Fruit fly (Drosophila melanogaster) whole organism, embryonic: Measurements from ENCODE around the gene CG9270.

Source experiments
- Adf1 ChIP-seq: fragments of 200-800 bp; sonication (Bioruptor generic); IDR thresholded peaks from 2 replicates; pipeline ENCODE4 v1.3.6; 2022; ENCODE audit warnings: missing biosample characterization, missing genetic modification characterization
- Antp ChIP-seq: fragments of 200-800 bp; sonication (Bioruptor generic); optimal IDR thresholded peaks from 3 replicates; lab custom pipeline; 2016; ENCODE audit warnings: missing biosample characterization, missing genetic modification characterization
- Bgb ChIP-seq: fragments of 200-800 bp; sonication (Bioruptor generic); IDR thresholded peaks from 2 replicates; pipeline ENCODE4 v1.3.6; 2022; ENCODE audit warnings: missing biosample characterization, missing genetic modification characterization; ENCODE audit not compliant: partially characterized antibody
- Blimp-1 ChIP-seq: fragments of 200-800 bp; sonication (Bioruptor generic); optimal IDR thresholded peaks from 3 replicates; lab custom pipeline; 2018; ENCODE audit warnings: missing biosample characterization, missing genetic modification characterization, mild to moderate bottlenecking, moderate library complexity, missing genetic modification reagents
- CG10462 ChIP-seq: fragments of 200-800 bp; sonication (Bioruptor generic); optimal IDR thresholded peaks from 2 replicates; lab custom pipeline; 2016; ENCODE audit warnings: missing biosample characterization, missing genetic modification characterization
- CG12744 ChIP-seq: fragments of 200-800 bp; sonication (Bioruptor generic); optimal IDR thresholded peaks from 2 replicates; lab custom pipeline; 2016; ENCODE audit warnings: missing biosample characterization, missing genetic modification characterization
- CG13775 ChIP-seq: fragments of 200-800 bp; sonication (Bioruptor generic); optimal IDR thresholded peaks from 3 replicates; lab custom pipeline; 2017; ENCODE audit warnings: missing biosample characterization, mild to moderate bottlenecking, missing genetic modification characterization
- CG15696 ChIP-seq: fragments of 200-800 bp; sonication (Bioruptor generic); optimal IDR thresholded peaks from 2 replicates; lab custom pipeline; 2019; ENCODE audit warnings: missing biosample characterization, mild to moderate bottlenecking, missing genetic modification characterization, moderate library complexity
- CG17829 ChIP-seq: fragments of 200-800 bp; optimal IDR thresholded peaks from 2 replicates; lab custom pipeline; 2019; ENCODE audit warnings: missing biosample characterization, mild to moderate bottlenecking, missing genetic modification characterization, moderate library complexity
- CG18476 ChIP-seq: fragments of 200-800 bp; sonication (Bioruptor generic); optimal IDR thresholded peaks from 2 replicates; lab custom pipeline; 2016; ENCODE audit warnings: missing biosample characterization, mild to moderate bottlenecking, missing genetic modification characterization
- CG2116 ChIP-seq: fragments of 200-800 bp; sonication (Bioruptor generic); optimal IDR thresholded peaks from 3 replicates; lab custom pipeline; 2018; ENCODE audit warnings: missing biosample characterization, mild to moderate bottlenecking, missing genetic modification characterization
- CG2875 ChIP-seq: fragments of 200-800 bp; sonication (Bioruptor generic); optimal IDR thresholded peaks from 2 replicates; lab custom pipeline; 2017; ENCODE audit warnings: missing biosample characterization, mild to moderate bottlenecking, missing genetic modification characterization, missing genetic modification reagents
- CG3281 ChIP-seq: fragments of 200-800 bp; sonication (Bioruptor generic); optimal IDR thresholded peaks from 3 replicates; lab custom pipeline; 2017; ENCODE audit warnings: missing biosample characterization, mild to moderate bottlenecking, missing genetic modification characterization
- CG34376 ChIP-seq: fragments of 200-800 bp; sonication (Bioruptor generic); optimal IDR thresholded peaks from 2 replicates; lab custom pipeline; 2018; ENCODE audit warnings: missing biosample characterization, mild to moderate bottlenecking, missing genetic modification characterization
- CG6765 ChIP-seq: fragments of 200-800 bp; sonication (Bioruptor generic); optimal IDR thresholded peaks from 3 replicates; lab custom pipeline; 2017; ENCODE audit warnings: missing biosample characterization, mild to moderate bottlenecking, missing genetic modification characterization
- CG7271 ChIP-seq: fragments of 200-800 bp; sonication (Bioruptor generic); optimal IDR thresholded peaks from 2 replicates; lab custom pipeline; 2018; ENCODE audit warnings: missing biosample characterization, mild to moderate bottlenecking, missing genetic modification characterization, moderate library complexity
- CG8388 ChIP-seq: fragments of 200-800 bp; sonication (Bioruptor generic); optimal IDR thresholded peaks from 2 replicates; lab custom pipeline; 2019; ENCODE audit warnings: missing biosample characterization, mild to moderate bottlenecking, missing genetic modification characterization, moderate library complexity
- CG9727 ChIP-seq: fragments of 200-800 bp; sonication (Bioruptor generic); optimal IDR thresholded peaks from 3 replicates; lab custom pipeline; 2017; ENCODE audit warnings: missing biosample characterization, mild to moderate bottlenecking, missing genetic modification characterization
- Dfd ChIP-seq, 2 experiments: fragments of >200 bp; optimal IDR thresholded peaks; 2 replicates each; lab custom pipeline; 2017; ENCODE audit warnings: missing biosample characterization in 2 of 2, missing genetic modification characterization in 2 of 2
- E2f2 ChIP-seq: fragments of 200-800 bp; sonication (Bioruptor generic); IDR thresholded peaks from 2 replicates; pipeline ENCODE4 v1.3.6; 2022; ENCODE audit warnings: missing biosample characterization, missing genetic modification characterization
- Fer2 ChIP-seq: fragments of 200-800 bp; sonication (Bioruptor generic); optimal IDR thresholded peaks from 2 replicates; lab custom pipeline; 2018; ENCODE audit warnings: missing biosample characterization, mild to moderate bottlenecking, missing genetic modification characterization, moderate library complexity
- HLHmδ ChIP-seq: fragments of 200-800 bp; sonication (Bioruptor generic); optimal IDR thresholded peaks from 2 replicates; lab custom pipeline; 2018; ENCODE audit warnings: missing biosample characterization, mild to moderate bottlenecking, missing genetic modification characterization, moderate library complexity
- Hmx ChIP-seq: fragments of 200-800 bp; sonication (Bioruptor generic); optimal IDR thresholded peaks from 2 replicates; lab custom pipeline; 2016; ENCODE audit warnings: missing biosample characterization, missing genetic modification characterization
- Mad ChIP-seq: fragments of 200-800 bp; sonication (Bioruptor generic); optimal IDR thresholded peaks from 2 replicates; lab custom pipeline; 2016; ENCODE audit warnings: missing biosample characterization, missing genetic modification characterization
- Mes4 ChIP-seq: fragments of 200-800 bp; sonication (Bioruptor generic); optimal IDR thresholded peaks from 2 replicates; lab custom pipeline; 2016; ENCODE audit warnings: missing biosample characterization, missing genetic modification characterization
- Nf-YB ChIP-seq: fragments of 200-800 bp; sonication (Bioruptor generic); optimal IDR thresholded peaks from 3 replicates; lab custom pipeline; 2019; ENCODE audit warnings: missing biosample characterization, mild to moderate bottlenecking, missing genetic modification characterization, moderate library complexity
- Ptx1 ChIP-seq: fragments of 200-800 bp; sonication (Bioruptor generic); IDR thresholded peaks from 2 replicates; pipeline ENCODE4 v1.3.6; 2022; ENCODE audit warnings: missing biosample characterization, missing genetic modification characterization
- Ravus ChIP-seq: fragments of 200-800 bp; sonication (Bioruptor generic); IDR thresholded peaks from 2 replicates; pipeline ENCODE4 v1.3.6; 2022; ENCODE audit warnings: missing biosample characterization, missing genetic modification characterization
- Usf ChIP-seq: fragments of 200-800 bp; sonication (Bioruptor generic); optimal IDR thresholded peaks from 2 replicates; lab custom pipeline; 2017; ENCODE audit warnings: missing genotype, missing biosample characterization, missing genetic modification characterization
- YL-1 ChIP-seq: fragments of 200-800 bp; sonication (Bioruptor generic); optimal IDR thresholded peaks from 3 replicates; lab custom pipeline; 2017; ENCODE audit warnings: missing biosample characterization, mild to moderate bottlenecking, missing genetic modification characterization
- crp ChIP-seq, 2 experiments: fragments of 200-800 bp; sonication (Bioruptor generic); optimal IDR thresholded peaks; 2 replicates in 1 of 2; 3 replicates in 1 of 2; lab custom pipeline; 2017; ENCODE audit warnings: missing biosample characterization in 2 of 2, missing genetic modification characterization in 2 of 2, mild to moderate bottlenecking in 1 of 2, moderate library complexity in 1 of 2
- eve ChIP-seq, 2 experiments: fragments of >200 bp; optimal IDR thresholded peaks; 2 replicates each; lab custom pipeline; 2017; ENCODE audit warnings: missing biosample characterization in 2 of 2, missing genetic modification characterization in 2 of 2
- ham ChIP-seq: fragments of 200-800 bp; sonication (Bioruptor generic); IDR thresholded peaks from 2 replicates; pipeline ENCODE4 v1.3.6; 2022; ENCODE audit warnings: missing biosample characterization, missing genetic modification characterization
- hbn ChIP-seq: fragments of 200-800 bp; sonication (Bioruptor generic); IDR thresholded peaks from 2 replicates; pipeline ENCODE4 v1.3.6; 2022; ENCODE audit warnings: missing biosample characterization, missing genetic modification characterization; ENCODE audit not compliant: partially characterized antibody
- ind ChIP-seq: fragments of 200-800 bp; sonication (Bioruptor generic); optimal IDR thresholded peaks from 3 replicates; lab custom pipeline; 2016; ENCODE audit warnings: missing biosample characterization, missing genetic modification characterization
- jing ChIP-seq: fragments of 200-800 bp; sonication (Bioruptor generic); optimal IDR thresholded peaks from 2 replicates; lab custom pipeline; 2018; ENCODE audit warnings: missing biosample characterization, mild to moderate bottlenecking, missing genetic modification characterization
- lab ChIP-seq: fragments of 200-800 bp; sonication (Bioruptor generic); optimal IDR thresholded peaks from 3 replicates; lab custom pipeline; 2017; ENCODE audit warnings: missing biosample characterization, missing genetic modification characterization, mild to moderate bottlenecking, moderate library complexity, missing genetic modification reagents
- pfk ChIP-seq: fragments of 200-800 bp; sonication (Bioruptor generic); optimal IDR thresholded peaks from 2 replicates; lab custom pipeline; 2018; ENCODE audit warnings: missing biosample characterization, mild to moderate bottlenecking, missing genetic modification characterization, moderate library complexity
- ro ChIP-seq: fragments of 200-800 bp; sonication (Bioruptor generic); IDR thresholded peaks from 2 replicates; pipeline ENCODE4 v1.3.6; 2022; ENCODE audit warnings: missing biosample characterization, missing genetic modification characterization
- schlank ChIP-seq: fragments of 200-800 bp; sonication (Bioruptor generic); optimal IDR thresholded peaks from 2 replicates; lab custom pipeline; 2018; ENCODE audit warnings: missing biosample characterization, mild to moderate bottlenecking, missing genetic modification characterization
- scrt ChIP-seq: fragments of 200-800 bp; sonication (Bioruptor generic); optimal IDR thresholded peaks from 2 replicates; lab custom pipeline; 2018; ENCODE audit warnings: missing biosample characterization, mild to moderate bottlenecking, missing genetic modification characterization, moderate library complexity
- sima ChIP-seq: fragments of 200-800 bp; sonication (Bioruptor generic); optimal IDR thresholded peaks from 2 replicates; lab custom pipeline; 2016; ENCODE audit warnings: missing biosample characterization, missing genetic modification characterization
- sisA ChIP-seq: fragments of 200-800 bp; sonication (Bioruptor generic); IDR thresholded peaks from 2 replicates; pipeline ENCODE4 v1.3.6; 2022; ENCODE audit warnings: missing biosample characterization, missing genetic modification characterization
- sqz ChIP-seq: fragments of 200-800 bp; sonication (Bioruptor generic); optimal IDR thresholded peaks from 3 replicates; lab custom pipeline; 2018; ENCODE audit warnings: missing biosample characterization, mild to moderate bottlenecking, missing genetic modification characterization
- sr ChIP-seq: fragments of 200-800 bp; sonication (Bioruptor generic); IDR thresholded peaks from 3 replicates; pipeline ENCODE4 v1.3.6; 2022; ENCODE audit warnings: missing biosample characterization, missing genetic modification characterization
- tup ChIP-seq: fragments of 200-800 bp; sonication (Bioruptor generic); optimal IDR thresholded peaks from 2 replicates; lab custom pipeline; 2016; ENCODE audit warnings: missing biosample characterization, mild to moderate bottlenecking, missing genetic modification characterization, moderate library complexity
- unc-4 ChIP-seq: fragments of 200-800 bp; sonication (Bioruptor generic); IDR thresholded peaks from 2 replicates; pipeline ENCODE4 v1.3.6; 2022; ENCODE audit warnings: missing biosample characterization, missing genetic modification characterization; ENCODE audit not compliant: partially characterized antibody
- zen2 ChIP-seq: fragments of 200-800 bp; sonication (Bioruptor generic); IDR thresholded peaks from 3 replicates; pipeline ENCODE4 v1.3.6; 2022; ENCODE audit warnings: missing biosample characterization, missing genetic modification characterization; ENCODE audit not compliant: partially characterized antibody
- zfh1 ChIP-seq: fragments of 200-800 bp; sonication (Bioruptor generic); IDR thresholded peaks from 3 replicates; pipeline ENCODE4 v1.3.6; 2022; ENCODE audit warnings: missing biosample characterization, missing genetic modification characterization

Gene CG9270

DNA sequence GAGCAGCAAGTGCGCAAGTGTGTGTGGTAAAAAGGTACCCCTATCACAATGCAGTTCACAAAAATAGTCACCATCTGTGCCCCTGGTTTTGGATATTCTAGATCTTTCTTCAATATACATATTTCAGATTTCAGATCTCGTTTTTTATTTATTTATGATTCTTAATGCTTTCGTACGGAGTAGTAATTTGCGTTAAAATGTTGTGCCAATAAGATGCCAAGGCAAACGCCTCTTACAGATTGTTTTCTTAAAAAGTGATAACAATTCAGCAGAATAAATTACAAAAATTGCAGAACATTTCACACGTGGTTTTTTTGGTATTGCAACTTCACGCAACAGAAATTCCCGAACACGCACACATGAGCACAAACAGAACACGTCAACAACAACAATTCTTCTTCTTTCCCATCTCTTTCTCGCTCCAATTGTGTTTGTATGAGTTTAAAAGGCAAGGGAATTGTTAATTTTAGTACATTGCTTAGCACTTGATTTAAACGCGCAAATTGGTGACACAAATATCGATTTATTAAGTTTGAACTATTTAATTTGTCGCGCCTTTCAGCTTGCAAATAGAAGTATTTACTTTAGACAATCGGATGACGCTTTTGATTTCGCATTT lies 15.7 kb downstream of the CG9270 start (continued):
- peak; percentile 44 for TF ChIP-seq CG12744 (GFP tag; lab: Kevin White, UChicago)
- no peak for TF ChIP-seq Fer2
- no peak for TF ChIP-seq hbn (GFP tag; lab: Robert Waterston, UW)
- peak; percentile 4 for TF ChIP-seq Nf-YB (GFP tag; lab: Kevin White, UChicago)
- no peak for TF ChIP-seq HLHmδ (GFP tag; lab: Kevin White, UChicago)
- no peak for TF ChIP-seq ham (GFP tag; lab: Robert Waterston, UW)
- TF ChIP-seq CG10462 (GFP tag; lab: Kevin White, UChicago): peak; percentile 43
- no peak for TF ChIP-seq CG34376 (GFP tag; lab: Kevin White, UChicago)
- no peak for TF ChIP-seq unc-4
- TF ChIP-seq CG9727 (GFP tag; lab: Kevin White, UChicago): peak; percentile 75
- peak; percentile 57 for TF ChIP-seq CG13775
- peak; percentile 7; the same call in 1 of the 2 replicates for TF ChIP-seq Ravus (GFP tag; lab: Robert Waterston, UW)
- no peak for TF ChIP-seq Hmx (GFP tag; lab: Kevin White, UChicago)
- peak; percentile 62 for TF ChIP-seq Mad (GFP tag; lab: Kevin White, UChicago)
- no peak for TF ChIP-seq zen2 (GFP tag; lab: Robert Waterston, UW)
- TF ChIP-seq CG7271: no peak
- no peak for TF ChIP-seq Dfd (GFP tag; optimal IDR thresholded peaks at IDR 0.05; lab: Kevin White, UChicago)
- peak; percentile 83 for TF ChIP-seq zfh1 (GFP tag; lab: Robert Waterston, UW)
- TF ChIP-seq CG8388 (GFP tag; lab: Kevin White, UChicago): peak; percentile 81
- TF ChIP-seq YL-1: peak; percentile 73
- no peak for TF ChIP-seq CG15696 (tag; lab: Kevin White, UChicago)
- peak; percentile 57; the same call in 1 of the 3 replicates for TF ChIP-seq sr
- peak; percentile 75 for TF ChIP-seq Antp
- TF ChIP-seq sisA: peak; percentile 70
- TF ChIP-seq pfk: no peak
- TF ChIP-seq jing (GFP tag; lab: Kevin White, UChicago): peak; percentile 61
- peak; percentile 61 for TF ChIP-seq tup (GFP tag; lab: Kevin White, UChicago)
- TF ChIP-seq CG3281 (GFP tag; lab: Kevin White, UChicago): no peak
- no peak for TF ChIP-seq CG6765 (GFP tag; lab: Kevin White, UChicago)
- 0 out of 2 replicates have a peak, but pooled peaks have one; percentile 8 for TF ChIP-seq Adf1 (GFP tag; lab: Robert Waterston, UW)
- TF ChIP-seq sqz (GFP tag; lab: Kevin White, UChicago): no peak
- TF ChIP-seq crp (GFP tag; optimal IDR thresholded peaks at IDR 0.05; lab: Kevin White, UChicago): no peak
- TF ChIP-seq CG17829 (tag; lab: Kevin White, UChicago): no peak
- peak; percentile 28 for TF ChIP-seq lab
- peak; percentile 24 for TF ChIP-seq schlank
- TF ChIP-seq CG2116 (GFP tag; lab: Kevin White, UChicago): peak; percentile 15
- TF ChIP-seq CG2875: peak; percentile 78
- TF ChIP-seq Mes4 (GFP tag; lab: Kevin White, UChicago): peak; percentile 60
- TF ChIP-seq Blimp-1 (GFP tag; lab: Kevin White, UChicago): no peak
- no peak for TF ChIP-seq ro (GFP tag; lab: Robert Waterston, UW)
- peak; percentile 38 for TF ChIP-seq Ptx1 (GFP tag; lab: Robert Waterston, UW)
- TF ChIP-seq CG18476 (GFP tag; lab: Kevin White, UChicago): no peak
- no peak for TF ChIP-seq Bgb (GFP tag; lab: Robert Waterston, UW)
- TF ChIP-seq sima (GFP tag; lab: Kevin White, UChicago): no peak
- no peak; the same call in 1 of the 2 replicates for TF ChIP-seq E2f2 (GFP tag; lab: Robert Waterston, UW)
- peak; percentile 43 for TF ChIP-seq Usf (GFP tag; lab: Kevin White, UChicago)
- peak in 1 of 2 experiments; percentile 82 for TF ChIP-seq eve (GFP tag; optimal IDR thresholded peaks at IDR 0.05; lab: Kevin White, UChicago)
- TF ChIP-seq ind: no peak
- no peak for TF ChIP-seq scrt (GFP tag; lab: Kevin White, UChicago)
